Fruit fly (Drosophila melanogaster): ENCODE results near the gene Obp83a.

Obp83a gene

DNA sequence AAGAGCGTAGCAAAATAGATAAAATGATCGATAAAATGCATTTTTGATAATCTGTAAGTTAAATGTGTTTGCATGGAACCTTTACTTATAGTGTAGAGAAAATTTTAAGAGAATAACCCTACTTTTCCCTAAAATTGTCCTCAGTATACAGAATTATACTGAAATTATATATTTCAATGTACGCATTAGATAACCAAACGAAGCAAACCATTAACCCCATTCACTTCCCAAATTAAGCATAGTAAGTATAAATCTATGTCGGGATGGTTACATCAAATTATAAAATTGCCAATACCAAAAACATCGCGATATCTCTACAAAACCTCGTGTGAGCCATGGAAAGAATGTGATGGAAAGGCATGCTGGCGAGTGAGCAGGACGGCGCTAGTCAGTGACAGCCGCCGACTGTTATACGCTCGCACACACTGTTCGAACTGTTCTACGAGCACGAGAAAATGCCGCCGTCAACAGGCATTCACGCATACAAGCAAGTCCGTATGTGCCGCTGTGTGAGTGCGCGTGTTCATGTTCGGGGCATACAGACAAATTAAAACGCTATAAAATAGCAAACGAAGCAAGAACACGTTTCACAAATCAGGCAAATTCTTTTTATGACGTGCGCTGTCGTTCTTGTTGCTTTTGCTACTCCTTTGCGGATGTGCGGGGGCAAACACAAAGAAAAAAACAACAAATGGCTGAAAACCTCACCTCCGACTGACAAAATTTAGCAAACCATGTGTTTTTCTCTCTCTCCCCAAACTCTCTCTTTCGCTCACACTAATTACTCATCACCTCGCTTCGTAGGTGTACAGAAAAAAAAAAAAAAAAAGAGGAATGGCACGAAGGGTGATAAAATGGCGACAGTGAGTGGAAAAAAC is 32.3 kb upstream of the Obp83a start (continued):
- TF ChIP-seq CG13287 (GFP tag; IDR thresholded peaks at IDR 0.05; ENCODE audit: partially characterized antibody), result peak; percentile 40; the same call in 1 of the 2 replicates

DNA sequence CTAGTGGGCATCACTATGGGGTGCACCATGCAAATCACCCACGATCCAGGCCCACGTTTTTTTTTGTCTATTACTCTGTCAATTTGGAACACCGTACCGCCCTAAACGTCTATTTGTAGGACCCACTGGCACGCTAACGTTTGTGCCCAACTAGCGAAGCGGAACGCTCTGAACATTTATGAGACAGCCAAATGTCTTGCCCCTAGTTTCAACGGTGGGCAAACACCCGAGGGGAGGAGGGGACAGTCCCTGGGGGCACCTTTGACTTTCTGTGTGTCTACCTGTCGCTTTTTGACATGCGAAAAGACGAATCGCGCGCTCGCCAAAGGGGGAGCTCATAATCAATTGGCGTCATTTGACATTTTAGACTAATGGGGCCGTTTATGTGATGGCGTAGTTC is 31.6 kb upstream of the Obp83a start:
- TF ChIP-seq CG13894 (tag; optimal IDR thresholded peaks at IDR 0.05) (peak; percentile 36), crol (GFP tag; IDR thresholded peaks at IDR 0.05) (peak; percentile 72), MBD-R2 (GFP tag; IDR thresholded peaks at IDR 0.05) (0 out of 2 replicates have a peak, but pooled peaks have one; percentile 16), CG32532 (GFP tag; IDR thresholded peaks at IDR 0.05) (0 out of 2 replicates have a peak, but pooled peaks have one; percentile 5), CG11085 (GFP tag; IDR thresholded peaks at IDR 0.05) (0 out of 2 replicates have a peak, but pooled peaks have one; percentile 34), Med (GFP tag) (peak; percentile 89), pfk (GFP tag; optimal IDR thresholded peaks at IDR 0.05) (no peak), CG6175 (GFP tag; IDR thresholded peaks at IDR 0.05) (0 out of 3 replicates have a peak, but pooled peaks have one; percentile 38), danr (GFP tag; IDR thresholded peaks at IDR 0.05) (no peak), CG34422 (GFP tag; IDR thresholded peaks at IDR 0.05) (no peak), NFAT (GFP tag; IDR thresholded peaks at IDR 0.05) (peak; percentile 18; the same call in 1 of the 2 replicates), mirr (GFP tag; optimal IDR thresholded peaks at IDR 0.05) (peak; percentile 6), CG10959 (GFP tag; IDR thresholded peaks at IDR 0.05) (no peak), CG12769 (tag; optimal IDR thresholded peaks at IDR 0.05) (peak; percentile 37), ci (GFP tag; IDR thresholded peaks at IDR 0.05) (0 out of 3 replicates have a peak, but pooled peaks have one; percentile 20), sisA (GFP tag; IDR thresholded peaks at IDR 0.05) (no peak), sug (tag; optimal IDR thresholded peaks at IDR 0.05) (peak; percentile 1), Hmx (GFP tag; optimal IDR thresholded peaks at IDR 0.05) (no peak), CG5180 (GFP tag; optimal IDR thresholded peaks at IDR 0.05) (no peak)

DNA sequence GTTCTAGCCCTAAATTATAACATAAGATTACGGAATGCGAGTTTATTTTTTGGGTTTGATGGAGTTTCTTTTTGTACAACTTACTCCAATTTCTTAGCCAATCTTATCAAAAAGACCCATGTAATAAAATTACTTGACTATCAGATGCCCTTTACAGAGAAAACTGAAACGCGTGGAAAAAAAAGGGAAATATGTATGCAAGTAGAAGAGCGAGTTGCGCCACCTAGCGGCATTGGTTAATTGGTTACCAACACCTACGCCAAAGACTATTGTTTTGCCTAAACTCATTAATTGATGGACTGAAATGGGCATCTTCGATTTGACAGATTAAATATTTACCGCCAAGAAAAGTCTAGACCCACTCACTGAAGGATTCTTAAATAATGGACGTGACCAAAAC is 23.8 kb upstream of the Obp83a start:
- TF ChIP-seq zfh1 (GFP tag; IDR thresholded peaks at IDR 0.05), result no peak
- peak; percentile 68 for TF ChIP-seq D19A (tag; optimal IDR thresholded peaks at IDR 0.05)
- no peak for TF ChIP-seq gfzf (GFP tag; optimal IDR thresholded peaks at IDR 0.05)
- no peak for TF ChIP-seq CG1233 (GFP tag; optimal IDR thresholded peaks at IDR 0.05)
- TF ChIP-seq vfl (GFP tag; optimal IDR thresholded peaks at IDR 0.05), result no peak
- no peak for TF ChIP-seq H2.0 (GFP tag; IDR thresholded peaks at IDR 0.05)
- TF ChIP-seq CG16863 (GFP tag; optimal IDR thresholded peaks at IDR 0.05), result no peak
- peak; percentile 86 for TF ChIP-seq CTCF (GFP tag; optimal IDR thresholded peaks at IDR 0.05)
- no peak for TF ChIP-seq pan (optimal IDR thresholded peaks at IDR 0.05)
- no peak for TF ChIP-seq pan (GFP tag; optimal IDR thresholded peaks at IDR 0.05 in 1 of 2, IDR thresholded peaks at IDR 0.05 in 1 of 2)
- TF ChIP-seq CG10959 (GFP tag; IDR thresholded peaks at IDR 0.05), result no peak
- TF ChIP-seq dmrt99B (tag; optimal IDR thresholded peaks at IDR 0.05), result no peak
- TF ChIP-seq caup (GFP tag; optimal IDR thresholded peaks at IDR 0.05; ENCODE audit: severe bottlenecking), result no peak
- no peak for TF ChIP-seq E2f1 (GFP tag; IDR thresholded peaks at IDR 0.05)
- no peak for TF ChIP-seq CG7357 (GFP tag; IDR thresholded peaks at IDR 0.05)
- TF ChIP-seq CG4707 (GFP tag; optimal IDR thresholded peaks at IDR 0.05), result no peak

DNA sequence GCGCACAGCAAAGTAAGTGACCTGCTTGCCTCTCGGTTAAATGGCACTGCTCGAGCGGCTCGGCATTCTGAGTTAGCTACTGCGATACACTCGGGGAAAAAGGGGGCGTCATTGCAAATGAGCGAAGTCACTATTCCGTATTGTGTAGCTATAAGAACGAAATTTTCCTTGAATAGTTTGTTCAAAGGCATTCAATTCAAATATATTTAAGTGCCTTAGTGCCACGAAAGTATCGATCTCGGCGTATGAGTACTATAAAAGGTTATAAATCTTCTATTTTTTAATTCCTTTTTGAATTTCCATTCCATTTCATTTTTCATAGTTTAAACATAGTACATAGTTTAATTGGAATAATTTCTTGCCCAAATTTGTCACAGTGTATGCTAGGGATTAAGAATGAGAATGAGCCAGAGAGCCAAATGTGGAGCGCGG is 23.2 kb upstream of the Obp83a start:
- TF ChIP-seq CG31365 (tag; optimal IDR thresholded peaks at IDR 0.05) (no peak), CG3726 (GFP tag; IDR thresholded peaks at IDR 0.05) (no peak), gfzf (GFP tag; optimal IDR thresholded peaks at IDR 0.05) (no peak), nerfin-1 (tag; optimal IDR thresholded peaks at IDR 0.05) (peak; percentile 31), gsb (GFP tag; IDR thresholded peaks at IDR 0.05) (no peak), pzg (GFP tag; optimal IDR thresholded peaks at IDR 0.05) (no peak), NFAT (GFP tag; IDR thresholded peaks at IDR 0.05) (no peak), gcm2 (GFP tag; optimal IDR thresholded peaks at IDR 0.05) (no peak), tin (GFP tag; optimal IDR thresholded peaks at IDR 0.05) (peak; percentile 13), Med (GFP tag) (peak; percentile 78), CG17802 (tag; optimal IDR thresholded peaks at IDR 0.05) (peak; percentile 31), zf30C (GFP tag; optimal IDR thresholded peaks at IDR 0.05) (peak; percentile 7), CG30020 (tag; optimal IDR thresholded peaks at IDR 0.05) (no peak), CG12071 (GFP tag; optimal IDR thresholded peaks at IDR 0.05) (peak; percentile 37), eyg (GFP tag; optimal IDR thresholded peaks at IDR 0.05) (peak; percentile 12)

All from whole organism, embryonic.